Worm (Caenorhabditis elegans) whole organism, L2 larva: Measurements from ENCODE around the gene F07G6.12.

Experiments used
- F13H6.1 ChIP-seq: sonication (generic microtip); optimal IDR thresholded peaks from 2 replicates; lab custom pipeline; 2016; ENCODE audit warnings: missing genetic modification characterization, missing compliant biosample characterization
- aly-2 ChIP-seq: fragments of 150-350 bp; optimal IDR thresholded peaks from 2 replicates; lab custom pipeline; 2014; ENCODE audit warnings: missing biosample characterization, missing genetic modification characterization
- ama-1 ChIP-seq: fragments of 150-350 bp; optimal IDR thresholded peaks from 2 replicates; lab custom pipeline; 2018; ENCODE audit warnings: inconsistent platforms
- ceh-16 ChIP-seq: fragments of 150-350 bp; optimal IDR thresholded peaks from 2 replicates; lab custom pipeline; 2014; ENCODE audit warnings: missing biosample characterization, missing genetic modification characterization
- fos-1 ChIP-seq: fragments of 150-350 bp; optimal IDR thresholded peaks from 2 replicates; lab custom pipeline; 2014; ENCODE audit warnings: missing biosample characterization, missing genetic modification characterization
- lin-39 ChIP-seq: fragments of 150-350 bp; optimal IDR thresholded peaks from 2 replicates; lab custom pipeline; 2014; ENCODE audit warnings: missing biosample characterization, missing genetic modification reagents, missing genetic modification characterization
- mbf-1 ChIP-seq: sonication (generic microtip); optimal IDR thresholded peaks from 2 replicates; lab custom pipeline; 2017; ENCODE audit warnings: missing biosample characterization, missing genetic modification characterization
- nhr-10 ChIP-seq: sonication (generic microtip); optimal IDR thresholded peaks from 2 replicates; lab custom pipeline; 2017; ENCODE audit warnings: missing biosample characterization, missing genetic modification characterization
- nhr-11 ChIP-seq: fragments of 150-350 bp; optimal IDR thresholded peaks from 2 replicates; lab custom pipeline; 2014; ENCODE audit warnings: missing biosample characterization, missing genetic modification characterization
- nhr-77 ChIP-seq: fragments of 150-350 bp; optimal IDR thresholded peaks from 2 replicates; lab custom pipeline; 2014; ENCODE audit warnings: missing biosample characterization, missing genetic modification characterization
- unc-62 ChIP-seq: fragments of 150-350 bp; optimal IDR thresholded peaks from 2 replicates; lab custom pipeline; 2014; ENCODE audit warnings: missing biosample characterization, missing genetic modification reagents, missing genetic modification characterization

DNA sequence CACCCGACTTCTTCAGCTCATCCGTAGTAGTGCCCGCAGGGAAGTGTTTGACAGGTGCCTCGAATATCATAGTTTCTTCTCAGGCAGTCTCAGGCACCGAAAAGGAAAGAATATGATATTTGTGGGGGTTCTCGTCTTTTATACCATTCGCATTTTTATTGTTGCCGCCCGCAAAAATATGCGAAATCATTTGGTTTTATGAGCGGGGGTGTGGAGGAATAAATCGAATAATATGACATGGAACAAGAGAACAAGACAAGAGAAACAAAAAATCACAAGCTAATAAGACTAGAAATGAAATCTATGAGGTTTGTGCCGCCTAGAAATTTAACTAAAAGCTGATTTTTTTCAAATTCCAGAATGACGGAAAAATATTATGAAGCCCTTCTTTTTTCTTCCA is 15.7 kb upstream of the F07G6.12 start, which contains the start of gene F07G6.8:
- TF ChIP-seq lin-39 (tag; lab: Kevin White, UChicago): no peak
- TF ChIP-seq unc-62 (GFP tag; lab: Kevin White, UChicago): no peak
- no peak for TF ChIP-seq nhr-77 (tag; lab: Kevin White, UChicago)
- TF ChIP-seq nhr-11 (tag; lab: Kevin White, UChicago): no peak
- no peak for TF ChIP-seq F13H6.1 (tag; lab: Kevin White, UChicago)
- TF ChIP-seq nhr-10 (tag; lab: Kevin White, UChicago): no peak
- no peak for TF ChIP-seq ceh-16 (tag; lab: Kevin White, UChicago)
- no peak for TF ChIP-seq fos-1 (tag; lab: Kevin White, UChicago)
- TF ChIP-seq ama-1 (lab: Kevin White, UChicago): no peak
- no peak for TF ChIP-seq mbf-1 (tag; lab: Kevin White, UChicago)
- TF ChIP-seq aly-2: no peak
